Fruit fly (Drosophila melanogaster) whole organism, prepupa: ENCODE results near the gene RabGGTa.

Experiments used
- CG16779 ChIP-seq: fragments of 200-800 bp; sonication (Bioruptor generic); optimal IDR thresholded peaks from 3 replicates; lab custom pipeline; 2017; ENCODE audit warnings: missing biosample characterization, mild to moderate bottlenecking, missing genetic modification characterization
- CG6854 ChIP-seq: fragments of 200-800 bp; sonication (Bioruptor generic); optimal IDR thresholded peaks from 2 replicates; lab custom pipeline; 2017; ENCODE audit warnings: missing biosample characterization, mild to moderate bottlenecking, missing genetic modification characterization
- CG7368 ChIP-seq: fragments of 200-800 bp; sonication (Bioruptor generic); optimal IDR thresholded peaks from 3 replicates; lab custom pipeline; 2016; ENCODE audit warnings: missing biosample characterization, missing genetic modification characterization
- CG8319 ChIP-seq: fragments of 200-800 bp; sonication (Bioruptor generic); optimal IDR thresholded peaks from 3 replicates; lab custom pipeline; 2016; ENCODE audit warnings: missing biosample characterization, missing genetic modification characterization
- Lpt ChIP-seq: fragments of 200-800 bp; sonication (Bioruptor generic); optimal IDR thresholded peaks from 3 replicates; lab custom pipeline; 2016; ENCODE audit warnings: missing biosample characterization, missing genetic modification characterization

DNA sequence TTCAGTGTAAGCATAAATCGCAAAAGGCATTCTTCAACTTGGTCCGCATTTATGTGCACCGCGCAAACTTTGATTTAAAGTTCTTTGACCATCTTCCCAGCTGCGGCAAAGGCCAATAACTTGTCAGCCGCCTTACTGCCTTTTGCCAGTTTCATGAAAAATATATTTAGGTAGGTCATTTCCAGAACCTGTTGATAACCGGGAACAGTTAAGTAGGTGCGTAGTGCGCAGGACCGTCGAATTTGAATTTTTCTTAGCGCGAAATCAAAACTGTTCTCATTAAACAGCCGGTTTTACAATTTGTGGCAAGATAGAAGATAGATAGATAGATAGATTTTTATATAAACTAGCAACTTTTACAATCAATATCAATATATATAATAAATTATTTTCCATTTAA is 44.1 kb downstream of the RabGGTa start:
- TF ChIP-seq CG16779, result no peak
- no peak for TF ChIP-seq CG6854 (GFP tag; lab: Kevin White, UChicago)
- TF ChIP-seq CG7368 (GFP tag; lab: Kevin White, UChicago), result no peak
- no peak for TF ChIP-seq Lpt (GFP tag; lab: Kevin White, UChicago)
- TF ChIP-seq CG8319 (GFP tag; lab: Kevin White, UChicago), result no peak
